Worm (Caenorhabditis elegans) whole organism, midembryonic: Measurements from ENCODE around the gene F10C1.1.

ENCODE experiments used
- T22C8.4 ChIP-seq: fragments of 200-800 bp; sonication (Bioruptor generic); IDR thresholded peaks from 2 replicates; pipeline ENCODE4 v1.3.6; 2022; ENCODE audit warnings: missing genetic modification characterization, missing compliant biosample characterization
- cog-1 ChIP-seq: sonication (generic microtip); optimal IDR thresholded peaks from 2 replicates; lab custom pipeline; 2016; ENCODE audit warnings: missing genetic modification characterization, missing compliant biosample characterization
- flt-1 ChIP-seq: fragments of 200-800 bp; sonication (Bioruptor generic); IDR thresholded peaks from 2 replicates; pipeline ENCODE4 v1.3.6; 2022; ENCODE audit warnings: missing genetic modification characterization, missing compliant biosample characterization
- klf-2 ChIP-seq: fragments of 200-800 bp; sonication (Bioruptor generic); conservative IDR thresholded peaks from 2 replicates; pipeline ENCODE4 v1.3.6; 2022; ENCODE audit warnings: missing genetic modification reagents, missing genetic modification characterization, missing compliant biosample characterization
- ref-1 ChIP-seq: fragments of 200-800 bp; sonication (Bioruptor generic); conservative IDR thresholded peaks from 2 replicates; pipeline ENCODE4 v1.3.6; 2022; ENCODE audit warnings: missing genetic modification reagents, missing genetic modification characterization, missing compliant biosample characterization
- tab-1 ChIP-seq: fragments of 200-800 bp; sonication (Bioruptor generic); IDR thresholded peaks from 2 replicates; pipeline ENCODE4 v1.3.6; 2022; ENCODE audit warnings: missing genetic modification characterization, missing compliant biosample characterization
- ztf-23 ChIP-seq: fragments of 200-800 bp; sonication (Bioruptor generic); IDR thresholded peaks from 2 replicates; pipeline ENCODE4 v1.3.6; 2022; ENCODE audit warnings: missing genetic modification reagents, missing genetic modification characterization, missing compliant biosample characterization
- ztf-29 ChIP-seq: fragments of 200-800 bp; sonication (Bioruptor generic); IDR thresholded peaks from 2 replicates; pipeline ENCODE4 v1.3.6; 2022; ENCODE audit warnings: missing genetic modification reagents, missing genetic modification characterization, missing compliant biosample characterization

DNA sequence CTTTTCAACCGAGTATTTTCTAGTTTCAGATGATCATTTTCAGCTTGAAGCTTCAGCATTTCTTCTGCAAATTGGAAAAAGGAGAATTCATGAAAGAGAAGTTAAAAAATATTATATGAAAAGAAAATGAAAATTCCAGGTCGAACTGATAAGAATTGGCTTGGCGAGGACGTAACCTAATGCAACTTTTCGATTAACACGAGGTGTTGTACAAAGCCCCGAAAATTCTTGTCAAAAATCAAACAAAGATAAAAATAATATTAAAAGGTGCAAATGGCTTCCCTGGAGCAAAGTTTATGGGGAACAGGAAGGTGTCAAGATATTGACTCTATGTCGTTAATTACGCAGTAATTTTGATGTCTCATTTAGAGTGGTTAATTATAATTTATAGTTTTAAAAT is 29.7 kb upstream of the F10C1.1 start:
- no peak for TF ChIP-seq tab-1
- no peak for TF ChIP-seq flt-1 (GFP tag; lab: Robert Waterston, UW)
- TF ChIP-seq klf-2 (GFP tag; lab: Robert Waterston, UW): no peak
- no peak for TF ChIP-seq ref-1
- TF ChIP-seq T22C8.4: no peak
- TF ChIP-seq ztf-29 (GFP tag; lab: Robert Waterston, UW): no peak
- TF ChIP-seq cog-1: no peak
- no peak for TF ChIP-seq ztf-23 (GFP tag; lab: Robert Waterston, UW)
